Fruit fly (Drosophila melanogaster) whole organism, embryonic: ENCODE measurements around the gene CG14442.

ENCODE experiments used
- Adf1 ChIP-seq: fragments of 200-800 bp; sonication (Bioruptor generic); IDR thresholded peaks from 2 replicates; pipeline ENCODE4 v1.3.6; 2022; ENCODE audit warnings: missing biosample characterization, missing genetic modification characterization
- C15 ChIP-seq: fragments of 200-800 bp; sonication (Bioruptor generic); IDR thresholded peaks from 3 replicates; pipeline ENCODE4 v1.3.6; 2022; ENCODE audit warnings: missing biosample characterization, missing genetic modification characterization
- CG10565 ChIP-seq: fragments of 200-800 bp; sonication (Bioruptor generic); optimal IDR thresholded peaks from 3 replicates; lab custom pipeline; 2016; ENCODE audit warnings: missing biosample characterization, mild to moderate bottlenecking, missing genetic modification characterization
- CG10979 ChIP-seq: fragments of 200-800 bp; sonication (Bioruptor generic); optimal IDR thresholded peaks from 2 replicates; lab custom pipeline; 2018; ENCODE audit warnings: missing biosample characterization, mild to moderate bottlenecking, missing genetic modification characterization, moderate library complexity
- CG11085 ChIP-seq: fragments of 200-800 bp; sonication (Bioruptor generic); IDR thresholded peaks from 2 replicates; pipeline ENCODE4 v1.3.6; 2022; ENCODE audit warnings: missing biosample characterization, missing genetic modification characterization
- CG14050 ChIP-seq: fragments of 200-800 bp; sonication (Bioruptor generic); IDR thresholded peaks from 3 replicates; pipeline ENCODE4 v1.3.6; 2022; ENCODE audit warnings: missing biosample characterization, missing genetic modification characterization
- CG14710 ChIP-seq: fragments of 200-800 bp; sonication (Bioruptor generic); optimal IDR thresholded peaks from 3 replicates; lab custom pipeline; 2019; ENCODE audit warnings: missing biosample characterization, mild to moderate bottlenecking, missing genetic modification characterization, moderate library complexity
- CG17361 ChIP-seq: fragments of 200-800 bp; sonication (Bioruptor generic); IDR thresholded peaks from 3 replicates; pipeline ENCODE4 v1.3.6; 2022; ENCODE audit warnings: missing biosample characterization, missing genetic modification characterization
- CG17612 ChIP-seq: fragments of 200-800 bp; sonication (Bioruptor generic); IDR thresholded peaks from 2 replicates; pipeline ENCODE4 v1.3.6; 2022; ENCODE audit warnings: missing biosample characterization, missing genetic modification characterization
- CG18011 ChIP-seq: fragments of 200-800 bp; sonication (Bioruptor generic); optimal IDR thresholded peaks from 2 replicates; lab custom pipeline; 2017; ENCODE audit warnings: missing biosample characterization, missing genetic modification characterization, mild to moderate bottlenecking, moderate library complexity, missing genotype
- CG3995 ChIP-seq: fragments of 200-800 bp; sonication (Bioruptor generic); optimal IDR thresholded peaks from 3 replicates; lab custom pipeline; 2016; ENCODE audit warnings: missing biosample characterization, missing genetic modification characterization
- CG6854 ChIP-seq: fragments of 200-800 bp; sonication (Bioruptor generic); optimal IDR thresholded peaks from 3 replicates; lab custom pipeline; 2017; ENCODE audit warnings: missing biosample characterization, mild to moderate bottlenecking, missing genetic modification characterization
- CG7271 ChIP-seq: fragments of 200-800 bp; sonication (Bioruptor generic); optimal IDR thresholded peaks from 2 replicates; lab custom pipeline; 2018; ENCODE audit warnings: missing biosample characterization, mild to moderate bottlenecking, missing genetic modification characterization, moderate library complexity
- CG7556 ChIP-seq: fragments of 200-800 bp; sonication (Bioruptor generic); optimal IDR thresholded peaks from 2 replicates; lab custom pipeline; 2017; ENCODE audit warnings: missing biosample characterization, mild to moderate bottlenecking, missing genetic modification characterization
- CG7745 ChIP-seq: fragments of 200-800 bp; sonication (Bioruptor generic); optimal IDR thresholded peaks from 2 replicates; lab custom pipeline; 2018; ENCODE audit warnings: missing biosample characterization, mild to moderate bottlenecking, missing genetic modification characterization, moderate library complexity
- CG8281 ChIP-seq: fragments of 200-800 bp; sonication (Bioruptor generic); optimal IDR thresholded peaks from 2 replicates; lab custom pipeline; 2018; ENCODE audit warnings: missing biosample characterization, mild to moderate bottlenecking, missing genetic modification characterization, moderate library complexity
- CG9215 ChIP-seq: fragments of 200-800 bp; sonication (Bioruptor generic); IDR thresholded peaks from 2 replicates; pipeline ENCODE4 v1.3.6; 2022; ENCODE audit warnings: missing biosample characterization, missing genetic modification characterization
- D19B ChIP-seq: fragments of 200-800 bp; sonication (Bioruptor generic); optimal IDR thresholded peaks from 2 replicates; lab custom pipeline; 2017; ENCODE audit warnings: missing biosample characterization, mild to moderate bottlenecking, missing genetic modification characterization
- Dbx ChIP-seq: fragments of 200-800 bp; sonication (Bioruptor generic); IDR thresholded peaks from 3 replicates; pipeline ENCODE4 v1.3.6; 2022; ENCODE audit warnings: missing biosample characterization, missing genetic modification characterization
- Dll ChIP-seq: fragments of 200-800 bp; sonication (Bioruptor generic); IDR thresholded peaks from 4 replicates; pipeline ENCODE4 v1.3.6; 2022; ENCODE audit warnings: missing biosample characterization, missing genetic modification characterization; ENCODE audit not compliant: partially characterized antibody
- Dref ChIP-seq: fragments of 200-800 bp; sonication (Bioruptor generic); IDR thresholded peaks from 2 replicates; pipeline ENCODE4 v1.3.6; 2022; ENCODE audit warnings: missing biosample characterization, missing genetic modification characterization
- Elba2 ChIP-seq: fragments of 200-800 bp; sonication (Bioruptor generic); optimal IDR thresholded peaks from 3 replicates; lab custom pipeline; 2016; ENCODE audit warnings: missing biosample characterization, missing genetic modification characterization
- Fer2 ChIP-seq: fragments of 200-800 bp; sonication (Bioruptor generic); optimal IDR thresholded peaks from 2 replicates; lab custom pipeline; 2018; ENCODE audit warnings: missing biosample characterization, mild to moderate bottlenecking, missing genetic modification characterization, moderate library complexity
- Gsc ChIP-seq: fragments of 200-800 bp; sonication (Bioruptor generic); IDR thresholded peaks from 2 replicates; pipeline ENCODE4 v1.3.6; 2022; ENCODE audit warnings: missing biosample characterization, missing genetic modification characterization
- Hand ChIP-seq: fragments of 200-800 bp; sonication (Bioruptor generic); optimal IDR thresholded peaks from 2 replicates; lab custom pipeline; 2017; ENCODE audit warnings: mild to moderate bottlenecking, missing biosample characterization, missing genetic modification reagents, missing genetic modification characterization
- NK7.1 ChIP-seq: fragments of 200-800 bp; sonication (Bioruptor generic); optimal IDR thresholded peaks from 3 replicates; lab custom pipeline; 2016; ENCODE audit warnings: missing biosample characterization, missing genetic modification characterization
- Sox100B ChIP-seq: fragments of 200-800 bp; sonication (Bioruptor generic); optimal IDR thresholded peaks from 3 replicates; lab custom pipeline; 2018; ENCODE audit warnings: missing biosample characterization, mild to moderate bottlenecking, missing genetic modification characterization
- abd-A ChIP-seq: fragments of 200-800 bp; sonication (Bioruptor generic); optimal IDR thresholded peaks from 3 replicates; lab custom pipeline; 2019; ENCODE audit warnings: missing biosample characterization, mild to moderate bottlenecking, missing genetic modification characterization, moderate library complexity
- ato ChIP-seq: fragments of 200-800 bp; sonication (Bioruptor generic); IDR thresholded peaks from 2 replicates; pipeline ENCODE4 v1.3.6; 2022; ENCODE audit warnings: missing biosample characterization, missing genetic modification characterization; ENCODE audit not compliant: partially characterized antibody
- bab2 ChIP-seq: fragments of 200-800 bp; sonication (Bioruptor generic); optimal IDR thresholded peaks from 2 replicates; lab custom pipeline; 2016; ENCODE audit warnings: missing biosample characterization, missing genetic modification characterization
- cg ChIP-seq: fragments of 200-800 bp; sonication (Bioruptor generic); optimal IDR thresholded peaks from 3 replicates; lab custom pipeline; 2019; ENCODE audit warnings: missing biosample characterization, mild to moderate bottlenecking, missing genetic modification characterization, moderate library complexity
- chif ChIP-seq, 2 experiments: fragments of 200-800 bp; sonication (Bioruptor generic); optimal IDR thresholded peaks; 3 replicates each; lab custom pipeline; 2016; ENCODE audit warnings: missing biosample characterization in 2 of 2, missing genetic modification characterization in 2 of 2
- chm ChIP-seq: fragments of 200-800 bp; sonication (Bioruptor generic); IDR thresholded peaks from 2 replicates; pipeline ENCODE4 v1.3.6; 2022; ENCODE audit warnings: missing biosample characterization, missing genetic modification characterization
- crc ChIP-seq: fragments of 200-800 bp; sonication (Bioruptor generic); optimal IDR thresholded peaks from 2 replicates; lab custom pipeline; 2016; ENCODE audit warnings: missing biosample characterization, missing genetic modification characterization
- fru ChIP-seq: fragments of >200 bp; optimal IDR thresholded peaks from 2 replicates; lab custom pipeline; 2017
- gcm2 ChIP-seq: fragments of 200-800 bp; sonication (Bioruptor generic); optimal IDR thresholded peaks from 2 replicates; lab custom pipeline; 2016; ENCODE audit warnings: missing biosample characterization, missing genetic modification characterization
- gfzf ChIP-seq: fragments of 200-800 bp; sonication (Bioruptor generic); optimal IDR thresholded peaks from 2 replicates; lab custom pipeline; 2016; ENCODE audit warnings: missing biosample characterization, mild to moderate bottlenecking, missing genetic modification characterization, moderate library complexity
- gsb-n ChIP-seq: fragments of 200-800 bp; sonication (Bioruptor generic); optimal IDR thresholded peaks from 3 replicates; lab custom pipeline; 2018; ENCODE audit warnings: missing biosample characterization, mild to moderate bottlenecking, missing genetic modification characterization
- ind ChIP-seq: fragments of 200-800 bp; sonication (Bioruptor generic); optimal IDR thresholded peaks from 3 replicates; lab custom pipeline; 2016; ENCODE audit warnings: missing biosample characterization, missing genetic modification characterization
- kni ChIP-seq: fragments of 200-800 bp; sonication (Bioruptor generic); optimal IDR thresholded peaks from 3 replicates; lab custom pipeline; 2017; ENCODE audit warnings: mild to moderate bottlenecking, missing biosample characterization, missing genetic modification reagents, missing genetic modification characterization
- knrl ChIP-seq: fragments of 200-800 bp; sonication (Bioruptor generic); IDR thresholded peaks from 3 replicates; pipeline ENCODE4 v1.3.6; 2022; ENCODE audit warnings: missing biosample characterization, missing genetic modification characterization; ENCODE audit not compliant: partially characterized antibody
- lbe ChIP-seq: fragments of 200-800 bp; sonication (Bioruptor generic); optimal IDR thresholded peaks from 2 replicates; lab custom pipeline; 2016; ENCODE audit warnings: missing biosample characterization, mild to moderate bottlenecking, missing genetic modification characterization
- maf-S ChIP-seq: fragments of 200-800 bp; sonication (Bioruptor generic); optimal IDR thresholded peaks from 2 replicates; lab custom pipeline; 2016; ENCODE audit warnings: missing biosample characterization, missing genetic modification characterization
- nerfin-2 ChIP-seq: fragments of 200-800 bp; sonication (Bioruptor generic); IDR thresholded peaks from 2 replicates; pipeline ENCODE4 v1.3.6; 2022; ENCODE audit warnings: missing biosample characterization, missing genetic modification characterization; ENCODE audit not compliant: partially characterized antibody
- nmo ChIP-seq: fragments of 200-800 bp; sonication (Bioruptor generic); optimal IDR thresholded peaks from 2 replicates; lab custom pipeline; 2018; ENCODE audit warnings: missing biosample characterization, mild to moderate bottlenecking, missing genetic modification characterization, moderate library complexity
- odd ChIP-seq: fragments of 200-800 bp; sonication (Bioruptor generic); optimal IDR thresholded peaks from 2 replicates; lab custom pipeline; 2017; ENCODE audit warnings: missing biosample characterization, mild to moderate bottlenecking, missing genetic modification characterization
- repo ChIP-seq: fragments of 200-800 bp; sonication (Bioruptor generic); optimal IDR thresholded peaks from 2 replicates; lab custom pipeline; 2016; ENCODE audit warnings: missing biosample characterization, missing genetic modification characterization
- seq ChIP-seq: fragments of 200-800 bp; sonication (Bioruptor generic); IDR thresholded peaks from 2 replicates; pipeline ENCODE4 v1.3.6; 2022; ENCODE audit warnings: missing biosample characterization, missing genetic modification characterization
- trh ChIP-seq: fragments of 200-800 bp; sonication (Bioruptor generic); optimal IDR thresholded peaks from 2 replicates; lab custom pipeline; 2016; ENCODE audit warnings: missing biosample characterization, missing genetic modification characterization
- vvl ChIP-seq: fragments of 200-800 bp; sonication (Bioruptor generic); IDR thresholded peaks from 2 replicates; pipeline ENCODE4 v1.3.6; 2022; ENCODE audit warnings: missing biosample characterization, missing genetic modification characterization
- wek ChIP-seq: fragments of 200-800 bp; sonication (Bioruptor generic); optimal IDR thresholded peaks from 3 replicates; lab custom pipeline; 2018; ENCODE audit warnings: missing biosample characterization, mild to moderate bottlenecking, missing genetic modification characterization, moderate library complexity
- zf30C ChIP-seq: fragments of 200-800 bp; sonication (Bioruptor generic); optimal IDR thresholded peaks from 3 replicates; lab custom pipeline; 2018; ENCODE audit warnings: missing biosample characterization, mild to moderate bottlenecking, missing genetic modification characterization
- zfh1 ChIP-seq: fragments of 200-800 bp; sonication (Bioruptor generic); IDR thresholded peaks from 3 replicates; pipeline ENCODE4 v1.3.6; 2022; ENCODE audit warnings: missing biosample characterization, missing genetic modification characterization

CG14442 gene

DNA sequence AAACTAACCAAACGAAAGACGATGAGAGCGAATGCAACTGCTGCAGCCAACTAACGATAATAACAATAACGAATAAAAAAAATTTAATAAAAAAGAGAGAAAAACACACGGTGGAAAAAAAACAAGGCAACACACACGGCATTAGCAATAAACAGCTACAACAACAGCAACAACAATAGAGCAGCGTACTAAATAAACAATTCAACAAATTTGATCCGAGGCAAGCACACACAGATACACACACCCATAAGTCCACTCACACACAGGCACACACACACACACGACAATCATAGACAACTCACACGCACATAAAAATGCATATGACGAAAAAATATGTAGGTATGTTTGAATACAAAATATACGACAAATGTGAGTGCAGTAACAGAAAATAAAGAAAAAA lies 7.8 kb upstream of the CG14442 start (continued):
- no peak for TF ChIP-seq CG17612
- no peak for TF ChIP-seq Dll
- TF ChIP-seq chm (GFP tag; lab: Robert Waterston, UW) = peak; percentile 44; the same call in 1 of the 2 replicates
- no peak for TF ChIP-seq odd
- peak; percentile 86 for TF ChIP-seq cg
- no peak for TF ChIP-seq CG7271
- peak; percentile 29 for TF ChIP-seq abd-A (tag; lab: Kevin White, UChicago)
- TF ChIP-seq D19B (GFP tag; lab: Kevin White, UChicago) = no peak
- TF ChIP-seq fru (lab: Kevin White, UChicago) = no peak
- TF ChIP-seq CG18011 (GFP tag; lab: Kevin White, UChicago) = no peak
- no peak for TF ChIP-seq nmo
- TF ChIP-seq C15 (GFP tag; lab: Robert Waterston, UW) = no peak
- TF ChIP-seq lbe (GFP tag; lab: Kevin White, UChicago) = no peak
- peak; percentile 48 for TF ChIP-seq kni (GFP tag; lab: Kevin White, UChicago)
- TF ChIP-seq Hand (GFP tag; lab: Kevin White, UChicago) = no peak
- no peak for TF ChIP-seq CG17361
- no peak for TF ChIP-seq gcm2 (GFP tag; lab: Kevin White, UChicago)
- TF ChIP-seq zf30C (GFP tag; lab: Kevin White, UChicago) = peak; percentile 14
- TF ChIP-seq ato = no peak
- TF ChIP-seq wek (GFP tag; lab: Kevin White, UChicago) = no peak
- no peak for TF ChIP-seq ind (GFP tag; lab: Kevin White, UChicago)
- no peak for TF ChIP-seq trh (GFP tag; lab: Kevin White, UChicago)
- no peak for TF ChIP-seq CG9215 (GFP tag; lab: Robert Waterston, UW)

- TF ChIP-seq CG14710 (tag; lab: Kevin White, UChicago) = peak; percentile 68
- TF ChIP-seq CG14050 (GFP tag; lab: Robert Waterston, UW) = peak; percentile 54
- TF ChIP-seq seq = peak; percentile 69
- no peak for TF ChIP-seq Dref
- TF ChIP-seq crc (GFP tag; lab: Kevin White, UChicago) = no peak
- peak; percentile 73 for TF ChIP-seq vvl (GFP tag; lab: Robert Waterston, UW)
- TF ChIP-seq Sox100B (GFP tag; lab: Kevin White, UChicago) = peak; percentile 81
- peak; percentile 7 for TF ChIP-seq maf-S (GFP tag; lab: Kevin White, UChicago)
- no peak for TF ChIP-seq CG11085 (GFP tag; lab: Robert Waterston, UW)
- TF ChIP-seq CG6854 (GFP tag; lab: Kevin White, UChicago) = no peak
- TF ChIP-seq CG10565 (GFP tag; lab: Kevin White, UChicago) = no peak
- peak; percentile 26 for TF ChIP-seq CG8281 (tag; lab: Kevin White, UChicago)
- no peak for TF ChIP-seq gfzf (GFP tag; lab: Kevin White, UChicago)
- no peak for TF ChIP-seq Fer2
- peak; percentile 66; the same call in 2 of the 3 replicates for TF ChIP-seq zfh1
- TF ChIP-seq repo (GFP tag; lab: Kevin White, UChicago) = peak; percentile 33
- TF ChIP-seq Adf1 (GFP tag; lab: Robert Waterston, UW) = no peak
- TF ChIP-seq CG3995 = no peak
- peak; percentile 59 for TF ChIP-seq CG7556 (GFP tag; lab: Kevin White, UChicago)
- TF ChIP-seq knrl = no peak
- TF ChIP-seq CG7745 (tag; lab: Kevin White, UChicago) = no peak
- no peak for TF ChIP-seq Gsc (GFP tag; lab: Robert Waterston, UW)
- TF ChIP-seq Elba2 (GFP tag; lab: Kevin White, UChicago) = no peak
- peak; percentile 77 for TF ChIP-seq CG10979 (tag; lab: Kevin White, UChicago)
- peak; percentile 47 to 76 for TF ChIP-seq chif (GFP tag; optimal IDR thresholded peaks at IDR 0.05; lab: Kevin White, UChicago)
- TF ChIP-seq bab2 (GFP tag; lab: Kevin White, UChicago) = peak; percentile 65
- TF ChIP-seq NK7.1 (GFP tag; lab: Kevin White, UChicago) = peak; percentile 35
- peak; percentile 68 for TF ChIP-seq gsb-n (tag; lab: Kevin White, UChicago)
- no peak for TF ChIP-seq nerfin-2 (GFP tag; lab: Robert Waterston, UW)
- no peak for TF ChIP-seq Dbx (GFP tag; lab: Robert Waterston, UW)
Observed at dm6 chrX:6702028-6702433, 7.2 kb upstream of the CG14442 start.
